Worm (Caenorhabditis elegans) whole organism, mixed stage, embryonic: ENCODE measurements around the gene swp-1.

Experiments
- M03D4.4 ChIP-seq: sonication (generic microtip); optimal IDR thresholded peaks from 2 replicates; lab custom pipeline; 2017; ENCODE audit warnings: mild to moderate bottlenecking, missing genetic modification characterization, missing compliant biosample characterization
- bed-3 ChIP-seq: fragments of 200-800 bp; sonication (Bioruptor generic); optimal IDR thresholded peaks from 3 replicates; lab custom pipeline; 2018; ENCODE audit warnings: mild to moderate bottlenecking, missing genetic modification characterization, moderate library complexity, missing compliant biosample characterization
- blmp-1 ChIP-seq: fragments of 150-350 bp; optimal IDR thresholded peaks from 2 replicates; lab custom pipeline; 2014; ENCODE audit warnings: missing biosample characterization, missing genetic modification characterization
- ceh-43 ChIP-seq: fragments of 200-800 bp; sonication (Bioruptor generic); optimal IDR thresholded peaks from 2 replicates; lab custom pipeline; 2018; ENCODE audit warnings: mild to moderate bottlenecking, missing genetic modification characterization, moderate library complexity, missing compliant biosample characterization
- ces-1 ChIP-seq: fragments of 150-350 bp; optimal IDR thresholded peaks from 2 replicates; lab custom pipeline; 2014; ENCODE audit warnings: missing biosample characterization, missing genetic modification reagents, missing genetic modification characterization
- cnd-1 ChIP-seq: fragments of 200-800 bp; sonication (Bioruptor generic); optimal IDR thresholded peaks from 2 replicates; lab custom pipeline; 2018; ENCODE audit warnings: mild to moderate bottlenecking, missing genetic modification characterization, missing compliant biosample characterization
- drap-1 ChIP-seq: fragments of 200-800 bp; sonication (Bioruptor generic); optimal IDR thresholded peaks from 3 replicates; lab custom pipeline; 2018; ENCODE audit warnings: mild to moderate bottlenecking, missing genetic modification characterization, missing compliant biosample characterization
- elt-1 ChIP-seq: sonication (generic microtip); optimal IDR thresholded peaks from 2 replicates; lab custom pipeline; 2017; ENCODE audit warnings: missing genetic modification characterization, mild to moderate bottlenecking, missing compliant biosample characterization, antibody characterized with exemption, moderate library complexity, borderline replicate concordance; ENCODE audit not compliant: insufficient read depth
- elt-3 ChIP-seq: fragments of 150-350 bp; optimal IDR thresholded peaks from 2 replicates; lab custom pipeline; 2014; ENCODE audit warnings: missing biosample characterization, missing genetic modification characterization
- flh-1 ChIP-seq: fragments of 200-800 bp; sonication (Bioruptor generic); optimal IDR thresholded peaks from 2 replicates; lab custom pipeline; 2018; ENCODE audit warnings: mild to moderate bottlenecking, missing genetic modification characterization, moderate library complexity, missing compliant biosample characterization
- ham-2 ChIP-seq: fragments of 200-800 bp; sonication (Bioruptor generic); optimal IDR thresholded peaks from 2 replicates; lab custom pipeline; 2018; ENCODE audit warnings: mild to moderate bottlenecking, missing genetic modification characterization, missing compliant biosample characterization
- hlh-1 ChIP-seq: fragments of 150-350 bp; optimal IDR thresholded peaks from 2 replicates; lab custom pipeline; 2014; ENCODE audit warnings: missing biosample characterization, missing genetic modification reagents, missing genetic modification characterization
- lin-13 ChIP-seq: fragments of 150-350 bp; optimal IDR thresholded peaks from 2 replicates; lab custom pipeline; 2014; ENCODE audit warnings: missing biosample characterization, missing genetic modification characterization
- lsy-2 ChIP-seq: fragments of 150-350 bp; optimal IDR thresholded peaks from 2 replicates; lab custom pipeline; 2014; ENCODE audit warnings: missing biosample characterization, missing genetic modification characterization
- mab-5 ChIP-seq: fragments of 150-350 bp; optimal IDR thresholded peaks from 2 replicates; lab custom pipeline; 2014; ENCODE audit warnings: missing biosample characterization, missing genetic modification characterization
- mep-1 ChIP-seq: fragments of 150-350 bp; optimal IDR thresholded peaks from 2 replicates; lab custom pipeline; 2017; ENCODE audit warnings: missing biosample characterization, missing genetic modification reagents, missing genetic modification characterization, inconsistent platforms
- mls-2 ChIP-seq: sonication (generic microtip); optimal IDR thresholded peaks from 2 replicates; lab custom pipeline; 2016; ENCODE audit warnings: mild to moderate bottlenecking, missing genetic modification characterization, moderate library complexity, missing compliant biosample characterization
- nhr-2 ChIP-seq: fragments of 150-350 bp; optimal IDR thresholded peaks from 2 replicates; lab custom pipeline; 2014; ENCODE audit warnings: missing biosample characterization, missing genetic modification characterization
- nhr-76 ChIP-seq: sonication (generic microtip); optimal IDR thresholded peaks from 2 replicates; lab custom pipeline; 2017; ENCODE audit warnings: missing biosample characterization, missing genetic modification characterization
- pha-4 ChIP-seq: fragments of 150-350 bp; optimal IDR thresholded peaks from 2 replicates; lab custom pipeline; 2018; ENCODE audit warnings: missing biosample characterization, missing genetic modification reagents, missing genetic modification characterization
- sem-2 ChIP-seq: fragments of 200-800 bp; sonication (Bioruptor generic); optimal IDR thresholded peaks from 2 replicates; lab custom pipeline; 2018; ENCODE audit warnings: mild to moderate bottlenecking, missing genetic modification characterization, missing compliant biosample characterization
- snpc-4 ChIP-seq: fragments of 150-350 bp; optimal IDR thresholded peaks from 2 replicates; lab custom pipeline; 2014; ENCODE audit warnings: missing biosample characterization, missing genetic modification characterization
- sptf-1 ChIP-seq: sonication (generic microtip); optimal IDR thresholded peaks from 2 replicates; lab custom pipeline; 2017; ENCODE audit warnings: mild to moderate bottlenecking, missing genetic modification characterization, moderate library complexity, missing compliant biosample characterization
- tbx-8 ChIP-seq: fragments of 200-800 bp; sonication (Bioruptor generic); optimal IDR thresholded peaks from 2 replicates; lab custom pipeline; 2018; ENCODE audit warnings: mild to moderate bottlenecking, missing genetic modification characterization, moderate library complexity, missing compliant biosample characterization
- unc-120 ChIP-seq: sonication (generic microtip); optimal IDR thresholded peaks from 2 replicates; lab custom pipeline; 2017; ENCODE audit warnings: missing genetic modification characterization, missing compliant biosample characterization; ENCODE audit not compliant: poor library complexity, severe bottlenecking
- unc-39 ChIP-seq: fragments of 150-350 bp; optimal IDR thresholded peaks from 2 replicates; lab custom pipeline; 2014; ENCODE audit warnings: missing biosample characterization, missing genetic modification characterization
- zip-8 ChIP-seq: fragments of 150-350 bp; optimal IDR thresholded peaks from 2 replicates; lab custom pipeline; 2014; ENCODE audit warnings: missing biosample characterization, missing genetic modification characterization
- ztf-11 ChIP-seq: fragments of 150-350 bp; optimal IDR thresholded peaks from 2 replicates; lab custom pipeline; 2014; ENCODE audit warnings: missing biosample characterization, missing genetic modification characterization

swp-1 gene

ce11 chrIII:5677790-5678189 is 27.5 kb downstream of the swp-1 start, which contains the start of gene F54E7.9:
TSS of gene F54E7.9 (minus strand) at chrIII:5677890.
- no peak for TF ChIP-seq elt-1 (tag; lab: Kevin White, UChicago)
- no peak for TF ChIP-seq nhr-2 (tag; lab: Kevin White, UChicago)
- TF ChIP-seq cnd-1 (tag; lab: Kevin White, UChicago), result no peak
- TF ChIP-seq ztf-11 (tag; lab: Kevin White, UChicago), result no peak
- no peak for TF ChIP-seq mep-1 (tag; lab: Kevin White, UChicago)
- TF ChIP-seq unc-120, result no peak
- no peak for TF ChIP-seq sem-2 (GFP tag; lab: Kevin White, UChicago)
- TF ChIP-seq M03D4.4 (tag; lab: Kevin White, UChicago), result no peak
- TF ChIP-seq pha-4 (tag; lab: Kevin White, UChicago), result no peak
- no peak for TF ChIP-seq nhr-76 (tag; lab: Kevin White, UChicago)
- TF ChIP-seq mab-5 (tag; lab: Kevin White, UChicago), result no peak

- TF ChIP-seq ceh-43 (GFP tag; lab: Kevin White, UChicago) (no peak), sem-2 (GFP tag; lab: Kevin White, UChicago) (peak; percentile 2), drap-1 (GFP tag; lab: Kevin White, UChicago) (no peak)
Measured at ce11 chrIII:5675384-5675984, 29.8 kb downstream of the swp-1 start.

- TF ChIP-seq sptf-1 (tag; lab: Kevin White, UChicago), result no peak
- TF ChIP-seq ham-2 (GFP tag; lab: Kevin White, UChicago), result no peak
- TF ChIP-seq unc-39, result no peak
- no peak for TF ChIP-seq M03D4.4 (tag; lab: Kevin White, UChicago)
- no peak for TF ChIP-seq bed-3 (GFP tag; lab: Kevin White, UChicago)
- TF ChIP-seq nhr-2 (tag; lab: Kevin White, UChicago), result no peak
- TF ChIP-seq sem-2 (GFP tag; lab: Kevin White, UChicago), result no peak
- TF ChIP-seq snpc-4, result no peak
Measured at ce11 chrIII:5674196-5674595, 31.1 kb downstream of the swp-1 start.

ce11 chrIII:5667952-5668489 is 37.3 kb downstream of the swp-1 start:
- no peak for TF ChIP-seq snpc-4
- TF ChIP-seq lsy-2 (tag; lab: Kevin White, UChicago), result peak; percentile 1
- peak; percentile 98 for TF ChIP-seq nhr-2 (tag; lab: Kevin White, UChicago)
- peak; percentile 63 for TF ChIP-seq mls-2 (tag; lab: Kevin White, UChicago)
- TF ChIP-seq elt-1 (tag; lab: Kevin White, UChicago), result peak; percentile 78
- TF ChIP-seq ham-2 (GFP tag; lab: Kevin White, UChicago), result peak; percentile 62
- no peak for TF ChIP-seq flh-1
- TF ChIP-seq zip-8 (tag; lab: Kevin White, UChicago), result peak; percentile 53
- peak; percentile 19 for TF ChIP-seq cnd-1 (tag; lab: Kevin White, UChicago)
- no peak for TF ChIP-seq unc-120
- TF ChIP-seq tbx-8 (GFP tag; lab: Kevin White, UChicago), result no peak
- no peak for TF ChIP-seq hlh-1 (tag; lab: Kevin White, UChicago)
- no peak for TF ChIP-seq lin-13 (tag; lab: Kevin White, UChicago)
- peak; percentile 29 for TF ChIP-seq sptf-1 (tag; lab: Kevin White, UChicago)
- TF ChIP-seq ztf-11 (tag; lab: Kevin White, UChicago), result no peak
- no peak for TF ChIP-seq elt-3 (tag; lab: Kevin White, UChicago)

ce11 chrIII:5665710-5666109 is 39.6 kb downstream of the swp-1 start:
- TF ChIP-seq ces-1 (GFP tag; lab: Kevin White, UChicago) (peak; percentile 68), ham-2 (GFP tag; lab: Kevin White, UChicago) (peak; percentile 3), sem-2 (GFP tag; lab: Kevin White, UChicago) (no peak)

- peak; percentile 38 for TF ChIP-seq pha-4 (tag; lab: Kevin White, UChicago)
- TF ChIP-seq bed-3 (GFP tag; lab: Kevin White, UChicago), result no peak
- peak; percentile 91 for TF ChIP-seq blmp-1 (tag; lab: Kevin White, UChicago)
- no peak for TF ChIP-seq lin-13 (tag; lab: Kevin White, UChicago)
- TF ChIP-seq lsy-2 (tag; lab: Kevin White, UChicago), result no peak
Measured at ce11 chrIII:5665278-5665677, 40.0 kb downstream of the swp-1 start.
